Worm (Caenorhabditis elegans) whole organism, early embryonic: ENCODE results near the gene rilp-1.

Experiments used
- B0310.2 ChIP-seq: sonication (generic microtip); optimal IDR thresholded peaks from 2 replicates; lab custom pipeline; 2016; ENCODE audit warnings: mild to moderate bottlenecking, missing genetic modification characterization, missing compliant biosample characterization
- F13C5.2 ChIP-seq: sonication (generic microtip); optimal IDR thresholded peaks from 2 replicates; lab custom pipeline; 2017; ENCODE audit warnings: mild to moderate bottlenecking, missing genetic modification characterization, inconsistent platforms, missing compliant biosample characterization
- aly-1 ChIP-seq: sonication (generic microtip); optimal IDR thresholded peaks from 2 replicates; lab custom pipeline; 2016; ENCODE audit warnings: missing genetic modification characterization, missing compliant biosample characterization
- ama-1 ChIP-seq: fragments of 150-350 bp; optimal IDR thresholded peaks from 2 replicates; lab custom pipeline; 2014
- ceh-13 ChIP-seq: fragments of 200-800 bp; sonication (Bioruptor generic); optimal IDR thresholded peaks from 2 replicates; lab custom pipeline; 2018; ENCODE audit warnings: mild to moderate bottlenecking, missing genetic modification characterization, missing compliant biosample characterization
- ceh-36 ChIP-seq: sonication (generic microtip); optimal IDR thresholded peaks from 2 replicates; lab custom pipeline; 2016; ENCODE audit warnings: missing genetic modification characterization, inconsistent platforms, missing compliant biosample characterization
- ets-7 ChIP-seq: sonication (generic microtip); optimal IDR thresholded peaks from 2 replicates; lab custom pipeline; 2016; ENCODE audit warnings: missing genotype, missing genetic modification characterization, missing compliant biosample characterization
- flt-1 ChIP-seq: fragments of 200-800 bp; sonication (Bioruptor generic); IDR thresholded peaks from 2 replicates; pipeline ENCODE4 v1.3.6; 2022; ENCODE audit warnings: missing genetic modification characterization, missing compliant biosample characterization
- hmbx-1 ChIP-seq: sonication (generic microtip); optimal IDR thresholded peaks from 2 replicates; lab custom pipeline; 2016; ENCODE audit warnings: mild to moderate bottlenecking, missing genetic modification characterization, missing compliant biosample characterization
- hmg-4 ChIP-seq: fragments of 200-800 bp; sonication (Bioruptor generic); optimal IDR thresholded peaks from 2 replicates; lab custom pipeline; 2018; ENCODE audit warnings: mild to moderate bottlenecking, missing genetic modification characterization, missing compliant biosample characterization
- hnd-1 ChIP-seq: sonication (generic microtip); optimal IDR thresholded peaks from 2 replicates; lab custom pipeline; 2016; ENCODE audit warnings: missing genetic modification characterization, missing compliant biosample characterization
- pes-1 ChIP-seq: fragments of 200-800 bp; sonication (Bioruptor generic); IDR thresholded peaks from 2 replicates; pipeline ENCODE4 v1.3.6; 2022; ENCODE audit warnings: missing genetic modification reagents, missing genetic modification characterization, missing compliant biosample characterization
- scrt-1 ChIP-seq: fragments of 200-800 bp; sonication (Bioruptor generic); IDR thresholded peaks from 2 replicates; pipeline ENCODE4 v1.3.6; 2022; ENCODE audit warnings: missing genetic modification characterization, missing compliant biosample characterization
- sea-1 ChIP-seq: fragments of 200-800 bp; sonication (Bioruptor generic); conservative IDR thresholded peaks from 2 replicates; pipeline ENCODE4 v1.3.6; 2022; ENCODE audit warnings: missing genetic modification characterization, missing compliant biosample characterization
- tbx-11 ChIP-seq: fragments of 200-800 bp; sonication (Bioruptor generic); IDR thresholded peaks from 2 replicates; pipeline ENCODE4 v1.3.6; 2022; ENCODE audit warnings: missing genetic modification characterization, missing compliant biosample characterization
- tbx-37 ChIP-seq: fragments of 200-800 bp; sonication (Bioruptor generic); conservative IDR thresholded peaks from 2 replicates; pipeline ENCODE4 v1.3.6; 2022; ENCODE audit warnings: missing genetic modification reagents, missing genetic modification characterization, missing compliant biosample characterization
- tra-4 ChIP-seq: sonication (generic microtip); optimal IDR thresholded peaks from 2 replicates; lab custom pipeline; 2017; ENCODE audit warnings: missing genetic modification characterization, missing compliant biosample characterization

The rilp-1 gene

DNA sequence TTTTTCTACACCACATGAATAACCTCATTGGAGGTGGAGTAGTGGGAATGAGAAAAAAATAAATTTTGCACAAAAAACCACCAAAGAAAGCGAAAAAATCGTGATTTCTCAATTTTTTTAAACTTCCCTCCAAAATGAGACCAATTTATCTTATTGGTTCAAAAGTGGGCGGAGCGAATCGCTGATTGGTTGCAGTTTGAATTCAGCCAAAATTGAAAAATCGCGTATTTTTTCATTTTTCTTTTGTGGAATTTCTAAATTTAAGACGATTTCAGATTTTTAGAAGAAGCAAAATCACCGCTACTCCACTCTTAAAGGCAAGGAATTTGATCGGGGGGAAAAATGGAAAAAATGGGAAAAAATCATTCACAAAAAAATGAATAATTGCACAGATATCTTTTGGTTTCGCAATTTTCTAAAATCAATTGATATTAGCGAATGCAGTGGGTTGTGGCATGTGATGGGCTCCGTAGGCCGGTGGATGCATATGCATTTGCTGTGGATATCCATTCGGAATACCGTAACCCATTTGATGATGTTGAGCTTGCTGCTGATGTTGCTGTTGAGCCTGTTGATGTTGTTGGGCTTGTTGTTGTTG lies 23.0 kb upstream of the rilp-1 start:
- TF ChIP-seq tbx-37 (GFP tag; lab: Robert Waterston, UW): no peak

DNA sequence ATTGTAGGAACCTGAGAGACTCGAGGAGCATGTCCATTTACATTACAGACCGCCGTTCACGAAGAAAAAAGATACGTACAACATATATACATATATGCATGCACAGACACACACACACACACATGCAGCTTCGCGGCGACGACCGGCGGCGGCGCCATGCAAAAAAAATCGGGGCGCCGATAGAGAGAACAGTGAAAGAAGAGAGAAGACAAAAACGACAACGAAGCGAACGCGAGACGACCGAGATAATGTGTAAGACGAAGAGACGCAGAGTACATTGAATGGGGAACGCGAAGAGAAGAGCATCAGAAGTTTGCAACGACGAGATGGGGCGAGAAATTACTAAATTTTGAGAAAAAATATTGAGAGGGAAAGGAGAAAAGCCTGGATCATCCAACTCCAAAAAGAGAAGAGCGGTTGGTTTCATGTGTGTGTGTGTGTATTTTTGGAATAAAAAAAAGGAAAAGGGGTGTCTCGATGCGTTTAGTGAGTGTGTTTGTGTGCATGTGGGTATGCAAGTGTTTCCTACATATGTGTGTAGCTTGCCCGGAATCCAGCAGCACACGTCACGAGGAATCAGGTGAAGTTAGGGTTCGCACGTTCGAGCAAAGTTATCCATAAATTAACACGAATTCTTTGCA lies 16.2 kb upstream of the rilp-1 start:
- TF ChIP-seq ceh-36 (tag; lab: Kevin White, UChicago): no peak
- no peak for TF ChIP-seq aly-1 (tag; lab: Kevin White, UChicago)
- TF ChIP-seq ceh-13 (GFP tag; lab: Kevin White, UChicago): no peak
- TF ChIP-seq scrt-1 (GFP tag; lab: Robert Waterston, UW): no peak
- no peak for TF ChIP-seq tbx-37 (GFP tag; lab: Robert Waterston, UW)
- no peak for TF ChIP-seq flt-1 (GFP tag; lab: Robert Waterston, UW)
- no peak for TF ChIP-seq ets-7 (tag; lab: Kevin White, UChicago)
- TF ChIP-seq hnd-1 (tag; lab: Kevin White, UChicago): no peak
- no peak for TF ChIP-seq ama-1 (lab: Kevin White, UChicago)
- TF ChIP-seq tra-4 (tag; lab: Kevin White, UChicago): no peak
- TF ChIP-seq B0310.2 (tag; lab: Kevin White, UChicago): no peak
- TF ChIP-seq hmg-4: no peak
- no peak for TF ChIP-seq hmbx-1
- no peak for TF ChIP-seq pes-1
- TF ChIP-seq sea-1 (GFP tag; lab: Robert Waterston, UW): no peak
- TF ChIP-seq F13C5.2 (tag; lab: Kevin White, UChicago): no peak

DNA sequence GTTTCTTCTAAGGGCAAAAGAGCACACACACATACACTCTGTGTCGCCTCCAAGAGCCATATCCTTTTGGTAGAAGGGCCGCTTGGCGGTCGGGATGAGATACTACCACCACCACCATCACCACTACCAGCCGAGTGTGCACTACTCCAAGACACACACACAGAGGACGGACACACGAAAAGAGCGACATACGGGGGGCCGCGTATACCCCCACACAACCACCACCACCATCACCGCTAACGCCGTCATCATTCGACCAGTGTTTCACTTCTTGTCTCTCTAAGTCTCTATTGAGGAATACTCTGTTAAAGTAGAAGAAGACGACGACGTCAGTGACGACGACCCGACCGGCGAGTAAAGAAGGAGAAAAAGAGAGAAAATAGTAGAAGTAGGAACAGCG lies 15.3 kb upstream of the rilp-1 start:
- TF ChIP-seq flt-1 (GFP tag; lab: Robert Waterston, UW): no peak
- TF ChIP-seq sea-1 (GFP tag; lab: Robert Waterston, UW): 0 out of 2 replicates have a peak, but pooled peaks have one; percentile 11
- TF ChIP-seq tbx-37 (GFP tag; lab: Robert Waterston, UW): no peak
- peak; percentile 59 for TF ChIP-seq aly-1 (tag; lab: Kevin White, UChicago)
- TF ChIP-seq ceh-36 (tag; lab: Kevin White, UChicago): no peak
- TF ChIP-seq B0310.2 (tag; lab: Kevin White, UChicago): no peak
- no peak for TF ChIP-seq tra-4 (tag; lab: Kevin White, UChicago)
- peak; percentile 82 for TF ChIP-seq hmg-4
- TF ChIP-seq ceh-13 (GFP tag; lab: Kevin White, UChicago): no peak
- no peak for TF ChIP-seq F13C5.2 (tag; lab: Kevin White, UChicago)
- TF ChIP-seq ets-7 (tag; lab: Kevin White, UChicago): peak; percentile 7
- TF ChIP-seq scrt-1 (GFP tag; lab: Robert Waterston, UW): 0 out of 2 replicates have a peak, but pooled peaks have one; percentile 52
- TF ChIP-seq ama-1 (lab: Kevin White, UChicago): no peak
- TF ChIP-seq pes-1: peak; percentile 58; the same call in 1 of the 2 replicates
- TF ChIP-seq hnd-1 (tag; lab: Kevin White, UChicago): no peak
- no peak for TF ChIP-seq hmbx-1
- TF ChIP-seq tbx-11: no peak

DNA sequence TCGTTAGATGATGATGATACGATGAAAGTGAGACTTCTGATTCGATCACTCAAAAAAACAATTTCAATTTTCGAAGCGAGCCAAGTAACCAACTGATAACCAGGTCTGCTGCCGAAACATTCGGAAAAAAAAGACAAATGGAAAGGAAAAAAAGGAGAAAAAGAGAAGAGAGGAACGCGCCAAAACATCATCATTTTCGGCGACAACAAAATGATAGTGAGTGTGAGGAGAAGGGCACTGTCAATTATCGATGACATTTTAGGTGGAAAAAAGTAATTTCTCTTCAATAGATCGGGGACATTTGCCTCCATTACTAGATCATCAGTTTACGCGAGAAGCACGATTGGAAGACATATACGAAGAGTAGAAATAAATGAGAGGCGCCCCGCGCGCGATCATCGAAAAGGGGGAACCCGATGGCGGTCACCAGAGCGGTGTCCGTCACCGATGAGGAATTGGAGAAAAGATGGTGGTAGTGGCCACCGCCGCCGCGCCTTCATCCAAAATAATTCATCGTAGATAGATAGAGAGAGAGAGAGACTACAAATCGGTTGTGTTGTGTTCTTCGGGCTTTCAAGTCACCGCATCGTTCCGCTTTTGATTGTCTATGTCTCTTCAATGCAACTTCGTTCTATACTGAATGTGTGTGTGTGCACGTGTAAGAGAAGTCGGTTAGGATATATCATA lies 14.6 kb upstream of the rilp-1 start:
- TF ChIP-seq hmg-4: no peak
- TF ChIP-seq hmbx-1: no peak
- TF ChIP-seq ceh-36 (tag; lab: Kevin White, UChicago): no peak
- no peak for TF ChIP-seq tbx-37 (GFP tag; lab: Robert Waterston, UW)
- TF ChIP-seq scrt-1 (GFP tag; lab: Robert Waterston, UW): no peak
- TF ChIP-seq ama-1 (lab: Kevin White, UChicago): no peak
- no peak for TF ChIP-seq flt-1 (GFP tag; lab: Robert Waterston, UW)
- no peak for TF ChIP-seq sea-1 (GFP tag; lab: Robert Waterston, UW)
- no peak for TF ChIP-seq pes-1
- TF ChIP-seq F13C5.2 (tag; lab: Kevin White, UChicago): no peak
- no peak for TF ChIP-seq tra-4 (tag; lab: Kevin White, UChicago)
- no peak for TF ChIP-seq ceh-13 (GFP tag; lab: Kevin White, UChicago)
- TF ChIP-seq hnd-1 (tag; lab: Kevin White, UChicago): no peak

DNA sequence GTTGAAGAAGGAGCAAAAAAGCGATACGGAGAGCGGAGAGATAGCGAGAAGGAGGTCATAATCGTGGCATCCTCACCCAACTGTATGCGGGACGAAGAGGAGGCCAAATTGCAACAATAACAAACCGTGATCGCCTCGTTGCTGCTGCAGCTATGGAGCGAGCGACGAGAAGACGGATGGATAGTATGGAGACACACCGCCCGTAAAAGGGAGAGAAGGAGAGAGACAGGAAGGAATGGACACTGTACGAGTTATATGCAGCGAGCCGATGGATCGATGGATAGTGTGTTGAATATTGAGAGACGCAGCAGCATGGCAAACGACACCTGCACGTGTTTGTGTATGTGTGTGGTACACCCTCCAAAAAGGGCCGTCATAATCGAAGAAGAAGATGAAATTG lies 12.2 kb upstream of the rilp-1 start:
- TF ChIP-seq tbx-37 (GFP tag; lab: Robert Waterston, UW): no peak
- TF ChIP-seq ama-1 (lab: Kevin White, UChicago): no peak
- peak; percentile 72 for TF ChIP-seq aly-1 (tag; lab: Kevin White, UChicago)
- TF ChIP-seq B0310.2 (tag; lab: Kevin White, UChicago): peak; percentile 33
- TF ChIP-seq hmbx-1: no peak
- no peak for TF ChIP-seq tbx-11
- TF ChIP-seq tra-4 (tag; lab: Kevin White, UChicago): no peak
- TF ChIP-seq scrt-1 (GFP tag; lab: Robert Waterston, UW): no peak
- TF ChIP-seq hnd-1 (tag; lab: Kevin White, UChicago): no peak
- TF ChIP-seq hmg-4: peak; percentile 11
- TF ChIP-seq pes-1: no peak
- no peak for TF ChIP-seq ceh-13 (GFP tag; lab: Kevin White, UChicago)
- TF ChIP-seq F13C5.2 (tag; lab: Kevin White, UChicago): no peak
- TF ChIP-seq ceh-36 (tag; lab: Kevin White, UChicago): no peak

DNA sequence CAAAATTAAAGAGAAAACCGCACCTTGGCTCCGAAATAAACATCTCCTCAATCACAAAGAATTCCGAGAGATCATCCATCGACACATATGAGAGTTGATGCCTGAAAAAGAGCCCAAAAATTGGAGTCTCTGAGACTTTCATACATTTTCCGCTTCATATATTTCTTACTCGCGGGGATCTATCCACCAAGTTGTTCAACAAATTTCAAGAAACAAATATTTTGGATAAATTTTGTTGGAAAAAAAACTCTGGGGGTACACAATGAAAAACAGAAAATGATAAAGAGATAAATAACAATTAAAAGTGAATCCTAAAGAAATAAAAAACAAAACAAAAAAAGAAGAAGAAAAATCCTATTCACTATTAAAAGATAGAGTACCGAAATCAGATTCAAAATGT lies 8.9 kb upstream of the rilp-1 start, which contains the start of gene sel-8:
Gene sel-8 (minus strand): TSS at position 101 of the 400 bp plus-strand sequence.
- TF ChIP-seq tbx-37 (GFP tag; lab: Robert Waterston, UW) (no peak), B0310.2 (tag; lab: Kevin White, UChicago) (no peak), hmbx-1 (no peak), hmg-4 (no peak), ceh-13 (GFP tag; lab: Kevin White, UChicago) (no peak), sea-1 (GFP tag; lab: Robert Waterston, UW) (no peak), flt-1 (GFP tag; lab: Robert Waterston, UW) (no peak), scrt-1 (GFP tag; lab: Robert Waterston, UW) (no peak), ceh-36 (tag; lab: Kevin White, UChicago) (no peak), tra-4 (tag; lab: Kevin White, UChicago) (no peak), ama-1 (lab: Kevin White, UChicago) (no peak), hnd-1 (tag; lab: Kevin White, UChicago) (no peak), ets-7 (tag; lab: Kevin White, UChicago) (no peak)
